Worm (Caenorhabditis elegans) whole organism, L4 larva: Measurements from ENCODE around the gene eak-3.

Source experiments
- ama-1 ChIP-seq: fragments of 150-350 bp; optimal IDR thresholded peaks from 2 replicates; lab custom pipeline; 2014; ENCODE audit warnings: inconsistent platforms, mixed read lengths
- egl-27 ChIP-seq: sonication (generic microtip); optimal IDR thresholded peaks from 3 replicates; lab custom pipeline; 2017; ENCODE audit warnings: missing biosample characterization, missing genetic modification reagents, missing genetic modification characterization
- egl-43 ChIP-seq: fragments of 200-800 bp; sonication (Bioruptor generic); IDR thresholded peaks from 2 replicates; pipeline ENCODE4 v1.3.6; 2022; ENCODE audit warnings: missing genetic modification reagents, missing genetic modification characterization, missing compliant biosample characterization
- fkh-10 ChIP-seq: fragments of 150-350 bp; optimal IDR thresholded peaks from 2 replicates; lab custom pipeline; 2014; ENCODE audit warnings: missing biosample characterization, missing genetic modification reagents, missing genetic modification characterization
- hif-1 ChIP-seq, 2 experiments: sonication (generic microtip); optimal IDR thresholded peaks; 2 replicates each; lab custom pipeline; 2016 to 2017; ENCODE audit warnings: missing compliant biosample characterization in 2 of 2, missing genetic modification characterization in 2 of 2, missing genetic modification reagents in 2 of 2, missing genotype in 2 of 2, mild to moderate bottlenecking in 1 of 2
- nhr-11 ChIP-seq: fragments of 150-350 bp; optimal IDR thresholded peaks from 2 replicates; lab custom pipeline; 2014; ENCODE audit warnings: missing biosample characterization, missing genetic modification characterization
- nhr-237 ChIP-seq: sonication (generic microtip); optimal IDR thresholded peaks from 2 replicates; lab custom pipeline; 2017; ENCODE audit warnings: missing biosample characterization, missing genetic modification characterization
- pqm-1 ChIP-seq: sonication (generic microtip); optimal IDR thresholded peaks from 2 replicates; lab custom pipeline; 2017; ENCODE audit warnings: missing biosample characterization, missing genetic modification characterization
- skn-1 ChIP-seq: fragments of 150-350 bp; optimal IDR thresholded peaks from 2 replicates; lab custom pipeline; 2014; ENCODE audit warnings: missing biosample characterization, missing genetic modification characterization
- spr-3 ChIP-seq: fragments of 200-800 bp; sonication (Bioruptor generic); optimal IDR thresholded peaks from 2 replicates; lab custom pipeline; 2018; ENCODE audit warnings: mild to moderate bottlenecking, missing genetic modification characterization, missing compliant biosample characterization
- unc-130 ChIP-seq: sonication (generic microtip); optimal IDR thresholded peaks from 2 replicates; lab custom pipeline; 2016; ENCODE audit warnings: missing genetic modification reagents, missing genetic modification characterization, missing compliant biosample characterization
- unc-62 ChIP-seq, 3 experiments: fragments of 150-350 bp in 1 of 3; sonication (generic microtip); optimal IDR thresholded peaks in 2 of 3; peaks in 1 of 3; 1 replicate in 1 of 3; 2 replicates in 2 of 3; lab custom pipeline; 2014 to 2017; ENCODE audit warnings: missing biosample characterization in 3 of 3, missing genetic modification characterization in 3 of 3, missing genetic modification reagents in 3 of 3, missing genotype in 1 of 3
- zfp-3 ChIP-seq: fragments of 200-800 bp; sonication (Bioruptor generic); conservative IDR thresholded peaks from 2 replicates; pipeline ENCODE4 v1.3.6; 2022; ENCODE audit warnings: missing genetic modification reagents, missing genetic modification characterization, missing compliant biosample characterization

DNA sequence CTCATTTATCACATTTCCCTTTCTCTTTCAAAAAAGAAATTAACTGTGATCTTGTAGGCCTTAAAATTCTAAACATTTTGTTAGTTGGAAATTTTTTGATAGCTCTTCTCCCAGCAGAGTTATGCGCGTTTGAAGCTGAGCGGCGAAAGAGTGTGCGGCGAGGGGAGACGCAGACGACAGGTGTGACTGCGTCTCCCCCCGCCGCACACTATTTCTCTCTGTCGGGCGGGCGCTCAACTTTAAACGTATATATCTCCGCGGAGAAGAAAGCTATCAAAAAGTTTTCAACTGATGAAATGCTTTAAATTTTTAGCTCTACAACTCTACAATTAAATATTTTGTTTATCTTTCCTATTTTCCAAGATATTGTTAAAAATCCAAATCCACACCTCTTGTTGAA is 42.6 kb upstream of the eak-3 start:
- TF ChIP-seq unc-130 (GFP tag; lab: Kevin White, UChicago) (no peak), egl-43 (GFP tag; lab: Robert Waterston, UW) (no peak), nhr-11 (no peak), spr-3 (GFP tag; lab: Kevin White, UChicago) (no peak), hif-1 (tag; optimal IDR thresholded peaks at IDR 0.05; lab: Kevin White, UChicago) (no peak), pqm-1 (tag; lab: Kevin White, UChicago) (no peak), unc-62 (GFP tag; optimal IDR thresholded peaks at IDR 0.05 in 1 of 2; lab: Kevin White, UChicago) (no peak), unc-62 (tag; optimal IDR thresholded peaks at IDR 0.05; lab: Kevin White, UChicago) (no peak), nhr-237 (no peak), zfp-3 (GFP tag; lab: Robert Waterston, UW) (no peak), fkh-10 (GFP tag; lab: Kevin White, UChicago) (no peak), skn-1 (tag; lab: Kevin White, UChicago) (no peak), egl-27 (no peak), ama-1 (no peak)
